Worm (Caenorhabditis elegans) whole organism, L1 larva: ENCODE results near the gene brc-1.

Experiments used
- ceh-90 ChIP-seq: sonication (generic microtip); optimal IDR thresholded peaks from 2 replicates; lab custom pipeline; 2016; ENCODE audit warnings: missing genetic modification characterization, missing compliant biosample characterization
- tbx-2 ChIP-seq: sonication (generic microtip); optimal IDR thresholded peaks from 2 replicates; lab custom pipeline; 2016; ENCODE audit warnings: missing genetic modification characterization, missing compliant biosample characterization

- TF ChIP-seq ceh-90 (tag; lab: Kevin White, UChicago) (no peak), tbx-2 (tag; lab: Kevin White, UChicago) (no peak)
Measured at ce11 chrIII:3832291-3832690, 30.5 kb downstream of the brc-1 start, which contains the start of gene cyp-25A1.
